Fruit fly (Drosophila melanogaster) whole organism, embryonic: ENCODE measurements around the gene CG32040.
A peak's percentile ranks its signal among the peaks of the same experiment; 100 is the strongest.

Source experiments
- Abd-B ChIP-seq: fragments of 200-800 bp; sonication (Bioruptor generic); optimal IDR thresholded peaks from 2 replicates; lab custom pipeline; 2018; ENCODE audit warnings: missing biosample characterization, mild to moderate bottlenecking, missing genetic modification characterization, moderate library complexity
- BEAF-32 ChIP-seq: fragments of 200-800 bp; sonication (Bioruptor generic); optimal IDR thresholded peaks from 3 replicates; lab custom pipeline; 2017; ENCODE audit warnings: missing biosample characterization, missing genetic modification characterization, mild to moderate bottlenecking, moderate library complexity, missing genetic modification reagents
- CG10267 ChIP-seq: fragments of 200-800 bp; sonication (Bioruptor generic); optimal IDR thresholded peaks from 2 replicates; lab custom pipeline; 2018; ENCODE audit warnings: missing biosample characterization, mild to moderate bottlenecking, missing genetic modification characterization, moderate library complexity
- CG10654 ChIP-seq: fragments of 200-800 bp; sonication (Bioruptor generic); optimal IDR thresholded peaks from 2 replicates; lab custom pipeline; 2016; ENCODE audit warnings: missing biosample characterization, missing genetic modification characterization
- CG10959 ChIP-seq: fragments of 200-800 bp; sonication (Bioruptor generic); IDR thresholded peaks from 2 replicates; pipeline ENCODE4 v1.3.6; 2022; ENCODE audit warnings: missing biosample characterization, missing genetic modification characterization
- CG10979 ChIP-seq: fragments of 200-800 bp; sonication (Bioruptor generic); optimal IDR thresholded peaks from 2 replicates; lab custom pipeline; 2018; ENCODE audit warnings: missing biosample characterization, mild to moderate bottlenecking, missing genetic modification characterization, moderate library complexity
- CG12236 ChIP-seq: fragments of 200-800 bp; sonication (Bioruptor generic); optimal IDR thresholded peaks from 2 replicates; lab custom pipeline; 2016; ENCODE audit warnings: missing biosample characterization, missing genetic modification characterization
- CG1233 ChIP-seq: fragments of 200-800 bp; sonication (Bioruptor generic); optimal IDR thresholded peaks from 4 replicates; lab custom pipeline; 2018; ENCODE audit warnings: missing biosample characterization, mild to moderate bottlenecking, missing genetic modification characterization
- CG12391 ChIP-seq: fragments of 200-800 bp; sonication (Bioruptor generic); optimal IDR thresholded peaks from 3 replicates; lab custom pipeline; 2018; ENCODE audit warnings: missing biosample characterization, mild to moderate bottlenecking, missing genetic modification characterization, moderate library complexity
- CG12744 ChIP-seq: fragments of 200-800 bp; sonication (Bioruptor generic); optimal IDR thresholded peaks from 2 replicates; lab custom pipeline; 2016; ENCODE audit warnings: missing biosample characterization, missing genetic modification characterization
- CG12942 ChIP-seq: fragments of 200-800 bp; sonication (Bioruptor generic); optimal IDR thresholded peaks from 3 replicates; lab custom pipeline; 2016; ENCODE audit warnings: missing biosample characterization, missing genetic modification characterization
- CG15514 ChIP-seq: fragments of 200-800 bp; sonication (Bioruptor generic); optimal IDR thresholded peaks from 3 replicates; lab custom pipeline; 2017; ENCODE audit warnings: missing biosample characterization, missing genetic modification characterization, mild to moderate bottlenecking, moderate library complexity, missing genetic modification reagents
- CG17186 ChIP-seq: fragments of 200-800 bp; sonication (Bioruptor generic); optimal IDR thresholded peaks from 3 replicates; lab custom pipeline; 2017; ENCODE audit warnings: missing biosample characterization, missing genetic modification reagents, missing genetic modification characterization
- CG17912 ChIP-seq: fragments of 200-800 bp; sonication (Bioruptor generic); optimal IDR thresholded peaks from 2 replicates; lab custom pipeline; 2018; ENCODE audit warnings: missing biosample characterization, mild to moderate bottlenecking, missing genetic modification characterization
- CG2678 ChIP-seq: fragments of 200-800 bp; sonication (Bioruptor generic); optimal IDR thresholded peaks from 3 replicates; lab custom pipeline; 2019; ENCODE audit warnings: missing biosample characterization, mild to moderate bottlenecking, missing genetic modification characterization, moderate library complexity
- CG2712 ChIP-seq: fragments of 200-800 bp; optimal IDR thresholded peaks from 3 replicates; lab custom pipeline; 2019; ENCODE audit warnings: missing biosample characterization, mild to moderate bottlenecking, missing genetic modification characterization, moderate library complexity
- CG2875 ChIP-seq: fragments of 200-800 bp; sonication (Bioruptor generic); optimal IDR thresholded peaks from 2 replicates; lab custom pipeline; 2017; ENCODE audit warnings: missing biosample characterization, mild to moderate bottlenecking, missing genetic modification characterization, missing genetic modification reagents
- CG30431 ChIP-seq: fragments of 200-800 bp; sonication (Bioruptor generic); optimal IDR thresholded peaks from 2 replicates; lab custom pipeline; 2017; ENCODE audit warnings: missing biosample characterization, missing genetic modification characterization
- CG31224 ChIP-seq: fragments of 200-800 bp; sonication (Bioruptor generic); IDR thresholded peaks from 2 replicates; pipeline ENCODE4 v1.3.6; 2022; ENCODE audit warnings: missing biosample characterization, missing genetic modification characterization
- CG4360 ChIP-seq: fragments of 200-800 bp; sonication (Bioruptor generic); IDR thresholded peaks from 2 replicates; pipeline ENCODE4 v1.3.6; 2022; ENCODE audit warnings: missing biosample characterization, missing genetic modification characterization
- CG4730 ChIP-seq: fragments of 200-800 bp; sonication (Bioruptor generic); IDR thresholded peaks from 2 replicates; pipeline ENCODE4 v1.3.6; 2022; ENCODE audit warnings: missing biosample characterization, missing genetic modification characterization
- CG6272 ChIP-seq: fragments of 200-800 bp; sonication (Bioruptor generic); IDR thresholded peaks from 2 replicates; pipeline ENCODE4 v1.3.6; 2022; ENCODE audit warnings: missing biosample characterization, missing genetic modification characterization
- CG7357 ChIP-seq: fragments of 200-800 bp; sonication (Bioruptor generic); IDR thresholded peaks from 3 replicates; pipeline ENCODE4 v1.3.6; 2022; ENCODE audit warnings: missing biosample characterization, missing genetic modification characterization
- CG8924 ChIP-seq: fragments of 200-800 bp; optimal IDR thresholded peaks from 3 replicates; lab custom pipeline; 2019; ENCODE audit warnings: missing biosample characterization, mild to moderate bottlenecking, missing genetic modification characterization, moderate library complexity
- CG8944 ChIP-seq: fragments of 200-800 bp; sonication (Bioruptor generic); optimal IDR thresholded peaks from 3 replicates; lab custom pipeline; 2016; ENCODE audit warnings: missing biosample characterization, missing genetic modification characterization
- CG9609 ChIP-seq: fragments of 200-800 bp; sonication (Bioruptor generic); optimal IDR thresholded peaks from 3 replicates; lab custom pipeline; 2016; ENCODE audit warnings: missing biosample characterization, missing genetic modification characterization
- CrebB ChIP-seq: fragments of 200-800 bp; sonication (Bioruptor generic); optimal IDR thresholded peaks from 3 replicates; lab custom pipeline; 2018; ENCODE audit warnings: missing biosample characterization, mild to moderate bottlenecking, missing genetic modification characterization
- Deaf1 ChIP-seq: fragments of 200-800 bp; optimal IDR thresholded peaks from 3 replicates; lab custom pipeline; 2019; ENCODE audit warnings: missing biosample characterization, mild to moderate bottlenecking, missing genetic modification characterization, moderate library complexity
- E2f1 ChIP-seq: fragments of 200-800 bp; sonication (Bioruptor generic); IDR thresholded peaks from 2 replicates; pipeline ENCODE4 v1.3.6; 2022; ENCODE audit warnings: missing biosample characterization, missing genetic modification characterization
- H15 ChIP-seq: fragments of 200-800 bp; sonication (Bioruptor generic); IDR thresholded peaks from 3 replicates; pipeline ENCODE4 v1.3.6; 2022; ENCODE audit warnings: missing biosample characterization, missing genetic modification characterization
- Hey ChIP-seq: fragments of 200-800 bp; sonication (Bioruptor generic); optimal IDR thresholded peaks from 3 replicates; lab custom pipeline; 2018; ENCODE audit warnings: missing biosample characterization, mild to moderate bottlenecking, missing genetic modification characterization
- Hr78 ChIP-seq, 2 experiments: fragments of 200-800 bp in 1 of 2; fragments of >200 bp in 1 of 2; sonication (Bioruptor generic) in 1 of 2; optimal IDR thresholded peaks; 2 replicates each; lab custom pipeline; 2017 to 2019; ENCODE audit warnings: missing biosample characterization in 2 of 2, missing genetic modification characterization in 2 of 2, mild to moderate bottlenecking in 1 of 2, moderate library complexity in 1 of 2
- Max ChIP-seq: fragments of 200-800 bp; sonication (Bioruptor generic); optimal IDR thresholded peaks from 2 replicates; lab custom pipeline; 2016; ENCODE audit warnings: missing biosample characterization, mild to moderate bottlenecking, missing genetic modification characterization
- Scr ChIP-seq: fragments of 200-800 bp; sonication (Bioruptor generic); IDR thresholded peaks from 2 replicates; pipeline ENCODE4 v1.3.6; 2022; ENCODE audit warnings: missing biosample characterization, missing genetic modification characterization; ENCODE audit not compliant: partially characterized antibody
- Side ChIP-seq: fragments of 200-800 bp; sonication (Bioruptor generic); optimal IDR thresholded peaks from 2 replicates; lab custom pipeline; 2016; ENCODE audit warnings: missing biosample characterization, missing genetic modification characterization
- Usf ChIP-seq: fragments of 200-800 bp; sonication (Bioruptor generic); optimal IDR thresholded peaks from 2 replicates; lab custom pipeline; 2017; ENCODE audit warnings: missing genotype, missing biosample characterization, missing genetic modification characterization
- az2 ChIP-seq: fragments of 200-800 bp; sonication (Bioruptor generic); optimal IDR thresholded peaks from 3 replicates; lab custom pipeline; 2016; ENCODE audit warnings: missing biosample characterization, missing genetic modification characterization
- ci ChIP-seq: fragments of 200-800 bp; sonication (Bioruptor generic); IDR thresholded peaks from 3 replicates; pipeline ENCODE4 v1.3.6; 2022; ENCODE audit warnings: missing biosample characterization, missing genetic modification characterization
- dan ChIP-seq: fragments of 200-800 bp; sonication (Bioruptor generic); IDR thresholded peaks from 2 replicates; pipeline ENCODE4 v1.3.6; 2022; ENCODE audit warnings: missing biosample characterization, missing genetic modification characterization
- en ChIP-seq: fragments of 200-800 bp; sonication (Bioruptor generic); optimal IDR thresholded peaks from 2 replicates; lab custom pipeline; 2016; ENCODE audit warnings: missing biosample characterization, missing genetic modification characterization
- her ChIP-seq: fragments of 200-800 bp; sonication (Bioruptor generic); optimal IDR thresholded peaks from 2 replicates; lab custom pipeline; 2016; ENCODE audit warnings: missing biosample characterization, missing genetic modification characterization
- kah ChIP-seq: fragments of 200-800 bp; sonication (Bioruptor generic); optimal IDR thresholded peaks from 2 replicates; lab custom pipeline; 2018; ENCODE audit warnings: missing biosample characterization, mild to moderate bottlenecking, missing genetic modification characterization
- kni ChIP-seq: fragments of 200-800 bp; sonication (Bioruptor generic); optimal IDR thresholded peaks from 3 replicates; lab custom pipeline; 2017; ENCODE audit warnings: mild to moderate bottlenecking, missing biosample characterization, missing genetic modification reagents, missing genetic modification characterization
- lab ChIP-seq: fragments of 200-800 bp; sonication (Bioruptor generic); optimal IDR thresholded peaks from 3 replicates; lab custom pipeline; 2017; ENCODE audit warnings: missing biosample characterization, missing genetic modification characterization, mild to moderate bottlenecking, moderate library complexity, missing genetic modification reagents
- maf-S ChIP-seq: fragments of 200-800 bp; sonication (Bioruptor generic); optimal IDR thresholded peaks from 2 replicates; lab custom pipeline; 2016; ENCODE audit warnings: missing biosample characterization, missing genetic modification characterization
- pho ChIP-seq: fragments of 200-800 bp; sonication (Bioruptor generic); optimal IDR thresholded peaks from 2 replicates; lab custom pipeline; 2016; ENCODE audit warnings: missing biosample characterization, missing genetic modification characterization
- slou ChIP-seq: fragments of 200-800 bp; sonication (Bioruptor generic); optimal IDR thresholded peaks from 3 replicates; lab custom pipeline; 2016; ENCODE audit warnings: missing biosample characterization, missing genetic modification characterization
- slp2 ChIP-seq: fragments of 200-800 bp; sonication (Bioruptor generic); optimal IDR thresholded peaks from 2 replicates; lab custom pipeline; 2016; ENCODE audit warnings: missing biosample characterization, missing genetic modification characterization
- so ChIP-seq: fragments of 200-800 bp; sonication (Bioruptor generic); IDR thresholded peaks from 3 replicates; pipeline ENCODE4 v1.3.6; 2022; ENCODE audit warnings: missing biosample characterization, missing genetic modification characterization
- unc-4 ChIP-seq: fragments of 200-800 bp; sonication (Bioruptor generic); IDR thresholded peaks from 2 replicates; pipeline ENCODE4 v1.3.6; 2022; ENCODE audit warnings: missing biosample characterization, missing genetic modification characterization; ENCODE audit not compliant: partially characterized antibody
- zen2 ChIP-seq: fragments of 200-800 bp; sonication (Bioruptor generic); IDR thresholded peaks from 3 replicates; pipeline ENCODE4 v1.3.6; 2022; ENCODE audit warnings: missing biosample characterization, missing genetic modification characterization; ENCODE audit not compliant: partially characterized antibody

CG32040 gene

dm6 chr3L:9397156-9397555 is 43.3 kb downstream of the CG32040 start (continued):
- TF ChIP-seq CG8944 (GFP tag; lab: Kevin White, UChicago) (no peak), so (GFP tag; lab: Robert Waterston, UW) (peak; percentile 55; the same call in 2 of the 3 replicates), lab (GFP tag; lab: Kevin White, UChicago) (peak; percentile 97), CG10267 (tag; lab: Kevin White, UChicago) (no peak), CG15514 (peak; percentile 89), CG30431 (GFP tag; lab: Kevin White, UChicago) (no peak), pho (peak; percentile 43), CrebB (tag; lab: Kevin White, UChicago) (peak; percentile 76), slou (GFP tag; lab: Kevin White, UChicago) (no peak), zen2 (GFP tag; lab: Robert Waterston, UW) (no peak), Abd-B (GFP tag; lab: Kevin White, UChicago) (no peak), Side (peak; percentile 86), her (GFP tag; lab: Kevin White, UChicago) (peak; percentile 71), E2f1 (GFP tag; lab: Robert Waterston, UW) (peak; percentile 24; the same call in 1 of the 2 replicates), CG4730 (GFP tag; lab: Robert Waterston, UW) (no peak), BEAF-32 (GFP tag; lab: Kevin White, UChicago) (no peak), CG12391 (tag; lab: Kevin White, UChicago) (peak; percentile 6), CG17912 (GFP tag; lab: Kevin White, UChicago) (peak; percentile 4), CG12744 (GFP tag; lab: Kevin White, UChicago) (peak; percentile 20), Usf (GFP tag; lab: Kevin White, UChicago) (no peak), dan (GFP tag; lab: Robert Waterston, UW) (no peak), CG10654 (peak; percentile 71), CG31224 (GFP tag; lab: Robert Waterston, UW) (no peak), az2 (GFP tag; lab: Kevin White, UChicago) (no peak), CG10959 (GFP tag; lab: Robert Waterston, UW) (peak; percentile 32; the same call in 1 of the 2 replicates), Hey (tag; lab: Kevin White, UChicago) (peak; percentile 58), CG17186 (peak; percentile 38), slp2 (GFP tag; lab: Kevin White, UChicago) (no peak), unc-4 (GFP tag; lab: Robert Waterston, UW) (no peak), ci (GFP tag; lab: Robert Waterston, UW) (peak; percentile 50; the same call in 2 of the 3 replicates), CG7357 (GFP tag; lab: Robert Waterston, UW) (no peak), CG4360 (GFP tag; lab: Robert Waterston, UW) (no peak), CG2678 (tag; lab: Kevin White, UChicago) (peak; percentile 87), CG9609 (GFP tag; lab: Kevin White, UChicago) (no peak), CG8924 (tag; lab: Kevin White, UChicago) (peak; percentile 25), en (GFP tag; lab: Kevin White, UChicago) (no peak), CG12942 (GFP tag; lab: Kevin White, UChicago) (peak; percentile 16), Scr (GFP tag; lab: Robert Waterston, UW) (no peak), Hr78 (GFP tag; optimal IDR thresholded peaks at IDR 0.05; lab: Kevin White, UChicago) (no peak), Deaf1 (tag; lab: Kevin White, UChicago) (peak; percentile 2), CG2712 (peak; percentile 47), CG6272 (GFP tag; lab: Robert Waterston, UW) (no peak), Max (GFP tag; lab: Kevin White, UChicago) (peak; percentile 57), kah (GFP tag; lab: Kevin White, UChicago) (peak; percentile 68), CG12236 (GFP tag; lab: Kevin White, UChicago) (peak; percentile 26), kni (GFP tag; lab: Kevin White, UChicago) (peak; percentile 26), CG1233 (peak; percentile 75), H15 (GFP tag; lab: Robert Waterston, UW) (no peak), maf-S (GFP tag; lab: Kevin White, UChicago) (peak; percentile 24), CG10979 (tag; lab: Kevin White, UChicago) (no peak), CG2875 (peak; percentile 6)
